Fruit fly (Drosophila melanogaster) whole organism, pupa: ENCODE measurements around the gene CG34117.

ENCODE experiments used
- CG10348 ChIP-seq: fragments of 200-800 bp; sonication (Bioruptor generic); IDR thresholded peaks from 2 replicates; pipeline ENCODE4 v1.3.6; 2022; ENCODE audit warnings: missing biosample characterization, missing genetic modification characterization
- CG12605 ChIP-seq: fragments of 200-800 bp; sonication (Bioruptor generic); IDR thresholded peaks from 2 replicates; pipeline ENCODE4 v1.3.6; 2022; ENCODE audit warnings: missing biosample characterization, missing genetic modification characterization
- CG14655 ChIP-seq: fragments of 200-800 bp; sonication (Bioruptor generic); optimal IDR thresholded peaks from 3 replicates; lab custom pipeline; 2017; ENCODE audit warnings: mild to moderate bottlenecking, missing biosample characterization, missing genetic modification reagents, missing genetic modification characterization
- CG32121 ChIP-seq: fragments of 200-800 bp; sonication (Bioruptor generic); IDR thresholded peaks from 2 replicates; pipeline ENCODE4 v1.3.6; 2022; ENCODE audit warnings: missing biosample characterization, missing genetic modification characterization
- CG4496 ChIP-seq: fragments of 200-800 bp; sonication (Bioruptor generic); IDR thresholded peaks from 3 replicates; pipeline ENCODE4 v1.3.6; 2022; ENCODE audit warnings: missing biosample characterization, missing genetic modification characterization
- CG8301 ChIP-seq: fragments of 200-800 bp; sonication (Bioruptor generic); optimal IDR thresholded peaks from 2 replicates; lab custom pipeline; 2018; ENCODE audit warnings: missing biosample characterization, mild to moderate bottlenecking, missing genetic modification characterization
- D1 ChIP-seq: fragments of 200-800 bp; sonication (Bioruptor generic); optimal IDR thresholded peaks from 2 replicates; lab custom pipeline; 2018; ENCODE audit warnings: missing biosample characterization, mild to moderate bottlenecking, missing genetic modification characterization, moderate library complexity
- EcR ChIP-seq: fragments of 200-800 bp; sonication (Bioruptor generic); optimal IDR thresholded peaks from 3 replicates; lab custom pipeline; 2019; ENCODE audit warnings: missing biosample characterization, missing genetic modification characterization, mild to moderate bottlenecking, moderate library complexity, missing genetic modification reagents
- Ets98B ChIP-seq: fragments of 200-800 bp; sonication (Bioruptor generic); IDR thresholded peaks from 2 replicates; pipeline ENCODE4 v1.3.6; 2022; ENCODE audit warnings: missing biosample characterization, missing genetic modification characterization
- Pif1A ChIP-seq: fragments of 200-800 bp; sonication (Bioruptor generic); optimal IDR thresholded peaks from 3 replicates; lab custom pipeline; 2016; ENCODE audit warnings: missing biosample characterization, missing genetic modification characterization
- rn ChIP-seq: fragments of 200-800 bp; sonication (Bioruptor generic); IDR thresholded peaks from 2 replicates; pipeline ENCODE4 v1.3.6; 2022; ENCODE audit warnings: missing biosample characterization, missing genetic modification characterization

- TF ChIP-seq EcR (GFP tag; lab: Kevin White, UChicago) = no peak
- no peak for TF ChIP-seq CG10348 (GFP tag; lab: Robert Waterston, UW)
- no peak for TF ChIP-seq rn
- TF ChIP-seq Ets98B (GFP tag; lab: Robert Waterston, UW) = no peak
- no peak for TF ChIP-seq CG14655 (GFP tag; lab: Kevin White, UChicago)
- TF ChIP-seq D1 (tag; lab: Kevin White, UChicago) = no peak
- no peak for TF ChIP-seq CG12605 (GFP tag; lab: Robert Waterston, UW)
- TF ChIP-seq CG32121 (GFP tag; lab: Robert Waterston, UW) = no peak
- no peak for TF ChIP-seq CG4496 (GFP tag; lab: Robert Waterston, UW)
- TF ChIP-seq CG8301 = no peak
- no peak for TF ChIP-seq Pif1A
Measured at dm6 chr3R:9410182-9410581, 10.3 kb upstream of the CG34117 start, which contains the start of gene betaTub85D.
